Worm (Caenorhabditis elegans) whole organism, L4 larva: ENCODE measurements around the gene str-206.

Source experiments
- D1046.2 ChIP-seq: fragments of 200-800 bp; sonication (Bioruptor generic); IDR thresholded peaks from 2 replicates; pipeline ENCODE4 v1.3.6; 2022; ENCODE audit warnings: missing genetic modification characterization, missing compliant biosample characterization
- F10B5.3 ChIP-seq: sonication (generic microtip); optimal IDR thresholded peaks from 2 replicates; lab custom pipeline; 2016; ENCODE audit warnings: mild to moderate bottlenecking, missing genetic modification characterization, missing compliant biosample characterization
- T20F7.1 ChIP-seq: fragments of 200-800 bp; sonication (Bioruptor generic); optimal IDR thresholded peaks from 2 replicates; lab custom pipeline; 2018; ENCODE audit warnings: mild to moderate bottlenecking, missing genetic modification characterization, missing compliant biosample characterization
- T26A8.4 ChIP-seq: fragments of 200-800 bp; sonication (Bioruptor generic); IDR thresholded peaks from 2 replicates; pipeline ENCODE4 v1.3.6; 2022; ENCODE audit warnings: missing genetic modification characterization, missing compliant biosample characterization
- Y5F2A.4 ChIP-seq: fragments of 200-800 bp; sonication (Bioruptor generic); optimal IDR thresholded peaks from 2 replicates; lab custom pipeline; 2018; ENCODE audit warnings: mild to moderate bottlenecking, missing genetic modification characterization, missing compliant biosample characterization
- Y75B8A.6 ChIP-seq: fragments of 200-800 bp; sonication (Bioruptor generic); IDR thresholded peaks from 2 replicates; pipeline ENCODE4 v1.3.6; 2022; ENCODE audit warnings: missing genetic modification reagents, missing genetic modification characterization, missing compliant biosample characterization
- aha-1 ChIP-seq: fragments of 150-350 bp; peaks from one replicate; lab custom pipeline; 2014; ENCODE audit warnings: missing biosample characterization, missing genetic modification characterization
- aly-2 ChIP-seq: sonication (generic microtip); optimal IDR thresholded peaks from 2 replicates; lab custom pipeline; 2018; ENCODE audit warnings: missing biosample characterization, missing genetic modification characterization
- arid-1 ChIP-seq: fragments of 200-800 bp; sonication (Bioruptor generic); conservative IDR thresholded peaks from 2 replicates; pipeline ENCODE4 v1.3.6; 2022; ENCODE audit warnings: missing genetic modification reagents, missing genetic modification characterization, missing compliant biosample characterization
- attf-4 ChIP-seq: sonication (generic microtip); optimal IDR thresholded peaks from 3 replicates; lab custom pipeline; 2017; ENCODE audit warnings: missing biosample characterization, missing genetic modification characterization
- ceh-20 ChIP-seq: fragments of 200-800 bp; sonication (Bioruptor generic); IDR thresholded peaks from 2 replicates; pipeline ENCODE4 v1.3.6; 2022; ENCODE audit warnings: missing genetic modification reagents, missing genetic modification characterization, missing compliant biosample characterization
- ceh-82 ChIP-seq: sonication (generic microtip); optimal IDR thresholded peaks from 2 replicates; lab custom pipeline; 2017; ENCODE audit warnings: missing biosample characterization, missing genetic modification characterization
- ces-1 ChIP-seq: fragments of 150-350 bp; sonication (generic microtip); optimal IDR thresholded peaks from 4 replicates; lab custom pipeline; 2014; ENCODE audit warnings: missing biosample characterization, missing genetic modification reagents, missing genetic modification characterization
- daf-16 ChIP-seq, 3 experiments: sonication (generic microtip); optimal IDR thresholded peaks; 2 replicates each; lab custom pipeline; 2016 to 2017; ENCODE audit warnings: missing genetic modification characterization in 3 of 3, missing genetic modification reagents in 3 of 3, mild to moderate bottlenecking in 2 of 3, missing compliant biosample characterization in 2 of 3, missing biosample characterization in 1 of 3, moderate library complexity in 1 of 3
- daf-19 ChIP-seq: fragments of 200-800 bp; sonication (Bioruptor generic); conservative IDR thresholded peaks from 2 replicates; pipeline ENCODE4 v1.3.6; 2022; ENCODE audit warnings: missing genetic modification characterization, missing compliant biosample characterization
- dmd-6 ChIP-seq: fragments of 200-800 bp; sonication (Bioruptor generic); IDR thresholded peaks from 2 replicates; pipeline ENCODE4 v1.3.6; 2022; ENCODE audit warnings: missing genetic modification reagents, missing genetic modification characterization, missing compliant biosample characterization
- dmd-8 ChIP-seq: fragments of 200-800 bp; sonication (Bioruptor generic); IDR thresholded peaks from 2 replicates; pipeline ENCODE4 v1.3.6; 2022; ENCODE audit warnings: missing genetic modification characterization, missing compliant biosample characterization
- dmd-9 ChIP-seq: fragments of 200-800 bp; sonication (Bioruptor generic); IDR thresholded peaks from 2 replicates; pipeline ENCODE4 v1.3.6; 2022; ENCODE audit warnings: missing genetic modification reagents, missing genetic modification characterization, missing compliant biosample characterization
- dve-1 ChIP-seq: sonication (generic microtip); optimal IDR thresholded peaks from 2 replicates; lab custom pipeline; 2017; ENCODE audit warnings: antibody characterized with exemption, mild to moderate bottlenecking, missing genetic modification characterization, missing compliant biosample characterization; ENCODE audit not compliant: insufficient read depth
- egl-43 ChIP-seq: fragments of 200-800 bp; sonication (Bioruptor generic); IDR thresholded peaks from 2 replicates; pipeline ENCODE4 v1.3.6; 2022; ENCODE audit warnings: missing genetic modification reagents, missing genetic modification characterization, missing compliant biosample characterization
- fkh-10 ChIP-seq: fragments of 150-350 bp; optimal IDR thresholded peaks from 2 replicates; lab custom pipeline; 2014; ENCODE audit warnings: missing biosample characterization, missing genetic modification reagents, missing genetic modification characterization
- hlh-30 ChIP-seq: sonication (generic microtip); optimal IDR thresholded peaks from 2 replicates; lab custom pipeline; 2017; ENCODE audit warnings: antibody characterized with exemption, mild to moderate bottlenecking, missing genetic modification characterization, missing compliant biosample characterization; ENCODE audit not compliant: insufficient read depth
- hmg-1.1 ChIP-seq: fragments of 200-800 bp; sonication (Bioruptor generic); IDR thresholded peaks from 2 replicates; pipeline ENCODE4 v1.3.6; 2022; ENCODE audit warnings: missing genetic modification reagents, missing genetic modification characterization, missing compliant biosample characterization
- jun-1 ChIP-seq: fragments of 150-350 bp; optimal IDR thresholded peaks from 2 replicates; lab custom pipeline; 2014; ENCODE audit warnings: missing biosample characterization, missing genetic modification reagents, missing genetic modification characterization
- lin-13 ChIP-seq: fragments of 150-350 bp; optimal IDR thresholded peaks from 2 replicates; lab custom pipeline; 2014; ENCODE audit warnings: missing biosample characterization, missing genetic modification reagents, missing genetic modification characterization
- lin-39 ChIP-seq: fragments of 150-350 bp; optimal IDR thresholded peaks from 2 replicates; lab custom pipeline; 2014; ENCODE audit warnings: missing biosample characterization, missing genetic modification reagents, missing genetic modification characterization
- madf-5 ChIP-seq, 2 experiments: fragments of 200-800 bp; sonication (Bioruptor generic); IDR thresholded peaks; 2 replicates each; pipeline ENCODE4 v1.3.6; 2022; ENCODE audit warnings: missing compliant biosample characterization in 2 of 2, missing genetic modification characterization in 2 of 2
- mdt-29 ChIP-seq: fragments of 200-800 bp; sonication (Bioruptor generic); IDR thresholded peaks from 2 replicates; pipeline ENCODE4 v1.3.6; 2022; ENCODE audit warnings: missing genetic modification reagents, missing genetic modification characterization, missing compliant biosample characterization
- mes-2 ChIP-seq: sonication (generic microtip); optimal IDR thresholded peaks from 2 replicates; lab custom pipeline; 2016; ENCODE audit warnings: missing genotype, mild to moderate bottlenecking, missing genetic modification characterization, missing compliant biosample characterization; ENCODE audit not compliant: poor library complexity, severe bottlenecking
- mxl-2 ChIP-seq: fragments of 200-800 bp; sonication (Bioruptor generic); conservative IDR thresholded peaks from 2 replicates; pipeline ENCODE4 v1.3.6; 2022; ENCODE audit warnings: missing genetic modification reagents, missing genetic modification characterization, missing compliant biosample characterization
- nhr-11 ChIP-seq: fragments of 150-350 bp; optimal IDR thresholded peaks from 2 replicates; lab custom pipeline; 2014; ENCODE audit warnings: missing biosample characterization, missing genetic modification characterization
- nhr-237 ChIP-seq: sonication (generic microtip); optimal IDR thresholded peaks from 2 replicates; lab custom pipeline; 2017; ENCODE audit warnings: missing biosample characterization, missing genetic modification characterization
- nhr-25 ChIP-seq: sonication (generic microtip); optimal IDR thresholded peaks from 2 replicates; lab custom pipeline; 2017; ENCODE audit warnings: missing genetic modification characterization, mild to moderate bottlenecking, missing compliant biosample characterization, antibody characterized with exemption, moderate library complexity, borderline replicate concordance; ENCODE audit not compliant: insufficient read depth
- nhr-41 ChIP-seq: fragments of 200-800 bp; sonication (Bioruptor generic); IDR thresholded peaks from 2 replicates; pipeline ENCODE4 v1.3.6; 2022; ENCODE audit warnings: missing genetic modification reagents, missing genetic modification characterization, missing compliant biosample characterization
- nhr-48 ChIP-seq: sonication (generic microtip); optimal IDR thresholded peaks from 2 replicates; lab custom pipeline; 2016; ENCODE audit warnings: mild to moderate bottlenecking, missing genetic modification characterization, missing compliant biosample characterization
- nhr-6 ChIP-seq: fragments of 150-350 bp; optimal IDR thresholded peaks from 2 replicates; lab custom pipeline; 2014; ENCODE audit warnings: missing biosample characterization, missing genetic modification characterization
- nhr-76 ChIP-seq: fragments of 150-350 bp; optimal IDR thresholded peaks from 2 replicates; lab custom pipeline; 2014; ENCODE audit warnings: missing biosample characterization, missing genetic modification characterization
- pha-4 ChIP-seq, 2 experiments: fragments of 150-350 bp in 1 of 2; fragments of 200-800 bp in 1 of 2; sonication (Bioruptor generic) in 1 of 2; IDR thresholded peaks in 1 of 2; optimal IDR thresholded peaks in 1 of 2; 2 replicates each; pipeline versions ENCODE4 v1.3.6 to Lab custom; 2014 to 2022; ENCODE audit warnings: missing genetic modification characterization in 2 of 2, missing genetic modification reagents in 2 of 2, missing biosample characterization in 1 of 2, missing compliant biosample characterization in 1 of 2
- php-3 ChIP-seq: fragments of 200-800 bp; sonication (Bioruptor generic); IDR thresholded peaks from 2 replicates; pipeline ENCODE4 v1.3.6; 2022; ENCODE audit warnings: missing genetic modification reagents, missing genetic modification characterization, missing compliant biosample characterization
- saeg-2 ChIP-seq: fragments of 200-800 bp; sonication (Bioruptor generic); IDR thresholded peaks from 2 replicates; pipeline ENCODE4 v1.3.6; 2022; ENCODE audit warnings: missing genetic modification reagents, missing genetic modification characterization, missing compliant biosample characterization
- sdz-12 ChIP-seq: fragments of 200-800 bp; sonication (Bioruptor generic); optimal IDR thresholded peaks from 2 replicates; lab custom pipeline; 2018; ENCODE audit warnings: mild to moderate bottlenecking, missing genetic modification characterization, missing compliant biosample characterization
- set-16 ChIP-seq: fragments of 200-800 bp; sonication (Bioruptor generic); IDR thresholded peaks from 2 replicates; pipeline ENCODE4 v1.3.6; 2022; ENCODE audit warnings: missing genetic modification reagents, missing genetic modification characterization, missing compliant biosample characterization
- skn-1 ChIP-seq: fragments of 150-350 bp; optimal IDR thresholded peaks from 2 replicates; lab custom pipeline; 2014; ENCODE audit warnings: missing biosample characterization, missing genetic modification characterization
- spr-1 ChIP-seq: sonication (generic microtip); optimal IDR thresholded peaks from 2 replicates; lab custom pipeline; 2016; ENCODE audit warnings: mild to moderate bottlenecking, missing genetic modification characterization, missing compliant biosample characterization
- tra-1 ChIP-seq: fragments of 200-800 bp; sonication (Bioruptor generic); IDR thresholded peaks from 2 replicates; pipeline ENCODE4 v1.3.6; 2022; ENCODE audit warnings: missing genetic modification reagents, missing genetic modification characterization, missing compliant biosample characterization
- unc-39 ChIP-seq: sonication (generic microtip); optimal IDR thresholded peaks from 2 replicates; lab custom pipeline; 2017; ENCODE audit warnings: missing biosample characterization, missing genetic modification characterization
- zag-1 ChIP-seq: fragments of 150-350 bp; optimal IDR thresholded peaks from 2 replicates; lab custom pipeline; 2014; ENCODE audit warnings: missing biosample characterization, missing genetic modification characterization
- zip-11 ChIP-seq: fragments of 200-800 bp; sonication (Bioruptor generic); IDR thresholded peaks from 2 replicates; pipeline ENCODE4 v1.3.6; 2022; ENCODE audit warnings: missing genetic modification characterization, missing compliant biosample characterization
- ztf-11 ChIP-seq: fragments of 150-350 bp; optimal IDR thresholded peaks from 2 replicates; lab custom pipeline; 2014; ENCODE audit warnings: missing biosample characterization, missing genetic modification characterization

str-206 gene

ce11 chrV:6267237-6267812 is 49.4 kb downstream of the str-206 start, which contains the start of gene mrck-1 (continued):
- TF ChIP-seq set-16 (GFP tag; lab: Robert Waterston, UW) (peak; percentile 62; the same call in 1 of the 2 replicates), tra-1 (GFP tag; lab: Robert Waterston, UW) (peak; percentile 88), egl-43 (peak; percentile 81), nhr-6 (tag; lab: Kevin White, UChicago) (peak; percentile 83), D1046.2 (no peak), aly-2 (tag; lab: Kevin White, UChicago) (no peak), hlh-30 (tag; lab: Kevin White, UChicago) (peak; percentile 89), lin-13 (peak; percentile 86), ceh-20 (GFP tag; lab: Robert Waterston, UW) (peak; percentile 94), lin-39 (tag; lab: Kevin White, UChicago) (no peak), nhr-25 (peak; percentile 52), mes-2 (tag; lab: Kevin White, UChicago) (peak; percentile 92), skn-1 (no peak), spr-1 (tag; lab: Kevin White, UChicago) (peak; percentile 81), aha-1 (tag; lab: Kevin White, UChicago) (peak; percentile 99), unc-39 (tag; lab: Kevin White, UChicago) (no peak), saeg-2 (GFP tag; lab: Robert Waterston, UW) (peak; percentile 51; the same call in 1 of the 2 replicates), daf-16 (GFP tag; optimal IDR thresholded peaks at IDR 0.05; lab: Kevin White, UChicago) (peak; percentile 22 to 77), daf-16 (tag; optimal IDR thresholded peaks at IDR 0.05; lab: Kevin White, UChicago) (no peak), jun-1 (tag; lab: Kevin White, UChicago) (peak; percentile 51), nhr-11 (tag; lab: Kevin White, UChicago) (peak; percentile 93), dmd-6 (GFP tag; lab: Robert Waterston, UW) (peak; percentile 87), attf-4 (tag; lab: Kevin White, UChicago) (no peak), ztf-11 (tag; lab: Kevin White, UChicago) (no peak), T26A8.4 (GFP tag; lab: Robert Waterston, UW) (peak; percentile 83), daf-19 (GFP tag; lab: Robert Waterston, UW) (no peak), nhr-48 (tag; lab: Kevin White, UChicago) (peak; percentile 93), madf-5 (GFP tag; IDR thresholded peaks at IDR 0.05; lab: Robert Waterston, UW) (peak; percentile 14 to 51; a peak in 1 of 4 replicates), zip-11 (no peak), nhr-76 (tag; lab: Kevin White, UChicago) (no peak), php-3 (peak; percentile 11; the same call in 1 of the 2 replicates), ceh-82 (tag; lab: Kevin White, UChicago) (no peak), mxl-2 (GFP tag; lab: Robert Waterston, UW) (no peak), sdz-12 (GFP tag; lab: Kevin White, UChicago) (no peak), zag-1 (peak; percentile 28), dmd-8 (GFP tag; lab: Robert Waterston, UW) (no peak), ces-1 (GFP tag; lab: Kevin White, UChicago) (peak; percentile 96), T20F7.1 (no peak), Y5F2A.4 (no peak), F10B5.3 (tag; lab: Kevin White, UChicago) (peak; percentile 50), arid-1 (GFP tag; lab: Robert Waterston, UW) (peak; percentile 84), dmd-9 (GFP tag; lab: Robert Waterston, UW) (no peak), nhr-41 (GFP tag; lab: Robert Waterston, UW) (peak; percentile 55; the same call in 1 of the 2 replicates), mdt-29 (GFP tag; lab: Robert Waterston, UW) (no peak), Y75B8A.6 (GFP tag; lab: Robert Waterston, UW) (0 out of 2 replicates have a peak, but pooled peaks have one; percentile 46), dve-1 (tag; lab: Kevin White, UChicago) (peak; percentile 85), pha-4 (GFP tag; IDR thresholded peaks at IDR 0.05; lab: Robert Waterston, UW) (no peak), pha-4 (tag; optimal IDR thresholded peaks at IDR 0.05; lab: Kevin White, UChicago) (no peak), nhr-237 (no peak), hmg-1.1 (GFP tag; lab: Robert Waterston, UW) (peak; percentile 90), fkh-10 (peak; percentile 94)
